Fruit fly (Drosophila melanogaster): ENCODE results near the gene RNaseX25.

The RNaseX25 gene

DNA sequence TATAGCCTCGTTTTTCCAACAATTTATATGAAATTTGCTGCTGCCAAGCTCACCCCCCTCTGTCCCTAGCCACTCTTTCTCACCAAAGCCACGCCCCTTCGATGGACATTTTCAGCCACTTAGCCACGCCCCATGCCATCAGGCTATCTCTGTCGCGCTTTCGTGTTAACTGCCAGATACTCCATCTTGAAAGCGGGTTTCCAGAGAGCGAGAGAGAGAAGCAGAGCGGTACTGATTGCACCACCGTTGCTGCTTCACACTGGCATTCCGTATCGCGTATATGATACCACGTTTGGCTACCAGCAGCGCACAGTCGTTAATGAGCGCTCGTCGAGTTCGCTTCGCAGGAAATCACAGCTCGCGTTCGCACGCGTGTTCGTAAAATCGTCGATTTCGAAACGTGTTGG lies 22.5 kb upstream of the RNaseX25 start, which contains the start of gene exex (continued):
- TF ChIP-seq pros (GFP tag; optimal IDR thresholded peaks at IDR 0.05) (peak; percentile 47), dan (GFP tag; IDR thresholded peaks at IDR 0.05) (no peak), zen (tag; optimal IDR thresholded peaks at IDR 0.05) (peak; percentile 88), Bgb (GFP tag; IDR thresholded peaks at IDR 0.05; ENCODE audit: partially characterized antibody) (peak; percentile 48; the same call in 1 of the 2 replicates), gce (GFP tag; IDR thresholded peaks at IDR 0.05) (no peak), slou (GFP tag; optimal IDR thresholded peaks at IDR 0.05) (no peak), inv (GFP tag; IDR thresholded peaks at IDR 0.05; ENCODE audit: partially characterized antibody) (no peak), CG2202 (tag; optimal IDR thresholded peaks at IDR 0.05) (no peak), mirr (GFP tag; optimal IDR thresholded peaks at IDR 0.05) (peak; percentile 74), repo (GFP tag; optimal IDR thresholded peaks at IDR 0.05) (no peak), CG2712 (tag; optimal IDR thresholded peaks at IDR 0.05) (peak; percentile 14), vvl (GFP tag; IDR thresholded peaks at IDR 0.05) (peak; percentile 59; the same call in 1 of the 2 replicates), cato (GFP tag; optimal IDR thresholded peaks at IDR 0.05; ENCODE audit: borderline replicate concordance) (no peak), HLHmδ (GFP tag; optimal IDR thresholded peaks at IDR 0.05) (peak; percentile 36), wor (GFP tag; IDR thresholded peaks at IDR 0.05) (no peak), CG6791 (GFP tag; IDR thresholded peaks at IDR 0.05; ENCODE audit: partially characterized antibody) (0 out of 3 replicates have a peak, but pooled peaks have one; percentile 17), CoRest (tag; optimal IDR thresholded peaks at IDR 0.05) (peak; percentile 25), CG8944 (GFP tag; optimal IDR thresholded peaks at IDR 0.05) (no peak), HmgZ (tag; optimal IDR thresholded peaks at IDR 0.05) (peak; percentile 48), CG34376 (GFP tag; optimal IDR thresholded peaks at IDR 0.05) (peak; percentile 30), CG8281 (tag; optimal IDR thresholded peaks at IDR 0.05) (no peak), CG11504 (tag; optimal IDR thresholded peaks at IDR 0.05) (no peak), Pdp1 (GFP tag; optimal IDR thresholded peaks at IDR 0.05) (peak in 1 of 2 experiments; percentile 68), crol (GFP tag; IDR thresholded peaks at IDR 0.05) (peak; percentile 89), CG18599 (GFP tag; optimal IDR thresholded peaks at IDR 0.05) (peak; percentile 32), oc (tag; optimal IDR thresholded peaks at IDR 0.05) (peak; percentile 14), CG8359 (GFP tag; optimal IDR thresholded peaks at IDR 0.05; ENCODE audit: borderline replicate concordance) (no peak), CG3407 (GFP tag; optimal IDR thresholded peaks at IDR 0.05) (no peak), Hey (tag; optimal IDR thresholded peaks at IDR 0.05) (peak; percentile 4), CG13287 (GFP tag; IDR thresholded peaks at IDR 0.05; ENCODE audit: partially characterized antibody) (peak; percentile 20; the same call in 1 of the 2 replicates), CG10267 (tag; optimal IDR thresholded peaks at IDR 0.05) (peak; percentile 6), toy (GFP tag; IDR thresholded peaks at IDR 0.05) (no peak), lab (GFP tag; optimal IDR thresholded peaks at IDR 0.05) (peak; percentile 18), gsb (GFP tag; IDR thresholded peaks at IDR 0.05) (no peak), ash1 (GFP tag; optimal IDR thresholded peaks at IDR 0.05) (peak; percentile 83), CG16813 (GFP tag; IDR thresholded peaks at IDR 0.05; ENCODE audit: partially characterized antibody) (peak; percentile 16; the same call in 1 of the 3 replicates), CG9727 (GFP tag; optimal IDR thresholded peaks at IDR 0.05) (no peak), CG33557 (GFP tag; optimal IDR thresholded peaks at IDR 0.05) (no peak), cg (GFP tag; optimal IDR thresholded peaks at IDR 0.05) (peak; percentile 27), Ada2b (GFP tag; IDR thresholded peaks at IDR 0.05) (no peak), kay (GFP tag; optimal IDR thresholded peaks at IDR 0.05) (no peak), CG42726 (GFP tag; IDR thresholded peaks at IDR 0.05; ENCODE audit: partially characterized antibody) (peak; percentile 21; the same call in 1 of the 2 replicates), CG15479 (GFP tag; optimal IDR thresholded peaks at IDR 0.05) (peak; percentile 15), CG17568 (GFP tag; optimal IDR thresholded peaks at IDR 0.05) (no peak), chinmo (GFP tag; IDR thresholded peaks at IDR 0.05; ENCODE audit: partially characterized antibody) (0 out of 4 replicates have a peak, but pooled peaks have one; percentile 67), sna (GFP tag; IDR thresholded peaks at IDR 0.05; ENCODE audit: partially characterized antibody) (peak; percentile 44; the same call in 1 of the 2 replicates), CG8290 (GFP tag; optimal IDR thresholded peaks at IDR 0.05) (no peak), CG8290 (tag; optimal IDR thresholded peaks at IDR 0.05) (peak in 1 of 2 experiments; percentile 31)

All from whole organism, embryonic.